Fruit fly (Drosophila melanogaster) whole organism, embryonic: ENCODE data around the gene CG31638.

Experiments
- Blimp-1 ChIP-seq: fragments of 200-800 bp; sonication (Bioruptor generic); optimal IDR thresholded peaks from 3 replicates; lab custom pipeline; 2018; ENCODE audit warnings: missing biosample characterization, missing genetic modification characterization, mild to moderate bottlenecking, moderate library complexity, missing genetic modification reagents
- CG11085 ChIP-seq: fragments of 200-800 bp; sonication (Bioruptor generic); IDR thresholded peaks from 2 replicates; pipeline ENCODE4 v1.3.6; 2022; ENCODE audit warnings: missing biosample characterization, missing genetic modification characterization
- CG12155 ChIP-seq: fragments of 200-800 bp; sonication (Bioruptor generic); optimal IDR thresholded peaks from 3 replicates; lab custom pipeline; 2016; ENCODE audit warnings: missing biosample characterization, missing genetic modification characterization
- CG13624 ChIP-seq: fragments of 200-800 bp; sonication (Bioruptor generic); optimal IDR thresholded peaks from 2 replicates; lab custom pipeline; 2016; ENCODE audit warnings: missing biosample characterization, missing genetic modification characterization
- CG13894 ChIP-seq: fragments of 200-800 bp; sonication (Bioruptor generic); optimal IDR thresholded peaks from 3 replicates; lab custom pipeline; 2018; ENCODE audit warnings: missing biosample characterization, mild to moderate bottlenecking, missing genetic modification characterization, moderate library complexity
- CG14965 ChIP-seq: fragments of 200-800 bp; sonication (Bioruptor generic); optimal IDR thresholded peaks from 2 replicates; lab custom pipeline; 2016; ENCODE audit warnings: missing biosample characterization, missing genetic modification characterization, borderline replicate concordance
- CG15696 ChIP-seq: fragments of 200-800 bp; sonication (Bioruptor generic); optimal IDR thresholded peaks from 2 replicates; lab custom pipeline; 2019; ENCODE audit warnings: missing biosample characterization, mild to moderate bottlenecking, missing genetic modification characterization, moderate library complexity
- CG16779 ChIP-seq: fragments of 200-800 bp; sonication (Bioruptor generic); IDR thresholded peaks from 2 replicates; pipeline ENCODE4 v1.3.6; 2022; ENCODE audit warnings: missing biosample characterization, missing genetic modification characterization
- CG18764 ChIP-seq: fragments of 200-800 bp; sonication (Bioruptor generic); optimal IDR thresholded peaks from 3 replicates; lab custom pipeline; 2016; ENCODE audit warnings: missing biosample characterization, missing genetic modification characterization
- CG2116 ChIP-seq: fragments of 200-800 bp; sonication (Bioruptor generic); optimal IDR thresholded peaks from 3 replicates; lab custom pipeline; 2018; ENCODE audit warnings: missing biosample characterization, mild to moderate bottlenecking, missing genetic modification characterization
- CG2202 ChIP-seq: fragments of 200-800 bp; sonication (Bioruptor generic); optimal IDR thresholded peaks from 2 replicates; lab custom pipeline; 2018; ENCODE audit warnings: missing biosample characterization, mild to moderate bottlenecking, missing genetic modification characterization
- CG30403 ChIP-seq: fragments of 200-800 bp; sonication (Bioruptor generic); optimal IDR thresholded peaks from 3 replicates; lab custom pipeline; 2016; ENCODE audit warnings: missing biosample characterization, missing genetic modification characterization
- CG4424 ChIP-seq: fragments of 200-800 bp; sonication (Bioruptor generic); optimal IDR thresholded peaks from 3 replicates; lab custom pipeline; 2016; ENCODE audit warnings: missing biosample characterization, missing genetic modification characterization
- CG4707 ChIP-seq: fragments of 200-800 bp; sonication (Bioruptor generic); optimal IDR thresholded peaks from 2 replicates; lab custom pipeline; 2018; ENCODE audit warnings: missing biosample characterization, mild to moderate bottlenecking, missing genetic modification characterization, moderate library complexity
- CG6272 ChIP-seq: fragments of 200-800 bp; sonication (Bioruptor generic); IDR thresholded peaks from 2 replicates; pipeline ENCODE4 v1.3.6; 2022; ENCODE audit warnings: missing biosample characterization, missing genetic modification characterization
- CG7556 ChIP-seq: fragments of 200-800 bp; sonication (Bioruptor generic); optimal IDR thresholded peaks from 2 replicates; lab custom pipeline; 2017; ENCODE audit warnings: missing biosample characterization, mild to moderate bottlenecking, missing genetic modification characterization
- CG9609 ChIP-seq: fragments of 200-800 bp; sonication (Bioruptor generic); optimal IDR thresholded peaks from 3 replicates; lab custom pipeline; 2016; ENCODE audit warnings: missing biosample characterization, missing genetic modification characterization
- CG9727 ChIP-seq: fragments of 200-800 bp; sonication (Bioruptor generic); optimal IDR thresholded peaks from 3 replicates; lab custom pipeline; 2017; ENCODE audit warnings: missing biosample characterization, mild to moderate bottlenecking, missing genetic modification characterization
- CG9817 ChIP-seq: fragments of 200-800 bp; sonication (Bioruptor generic); optimal IDR thresholded peaks from 2 replicates; lab custom pipeline; 2018; ENCODE audit warnings: missing biosample characterization, mild to moderate bottlenecking, missing genetic modification characterization, moderate library complexity
- CG9876 ChIP-seq: fragments of 200-800 bp; sonication (Bioruptor generic); optimal IDR thresholded peaks from 2 replicates; lab custom pipeline; 2016; ENCODE audit warnings: missing biosample characterization, missing genetic modification characterization
- D19A ChIP-seq: fragments of 200-800 bp; optimal IDR thresholded peaks from 3 replicates; lab custom pipeline; 2019; ENCODE audit warnings: missing biosample characterization, mild to moderate bottlenecking, missing genetic modification characterization, moderate library complexity
- Dip2 ChIP-seq: fragments of 200-800 bp; sonication (Bioruptor generic); IDR thresholded peaks from 2 replicates; pipeline ENCODE4 v1.3.6; 2022; ENCODE audit warnings: missing biosample characterization, missing genetic modification characterization
- Dip3 ChIP-seq: fragments of 200-800 bp; sonication (Bioruptor generic); optimal IDR thresholded peaks from 3 replicates; lab custom pipeline; 2016; ENCODE audit warnings: missing biosample characterization, missing genetic modification characterization
- E2f2 ChIP-seq: fragments of 200-800 bp; sonication (Bioruptor generic); IDR thresholded peaks from 2 replicates; pipeline ENCODE4 v1.3.6; 2022; ENCODE audit warnings: missing biosample characterization, missing genetic modification characterization
- H2.0 ChIP-seq: fragments of 200-800 bp; sonication (Bioruptor generic); IDR thresholded peaks from 2 replicates; pipeline ENCODE4 v1.3.6; 2022; ENCODE audit warnings: missing biosample characterization, missing genetic modification characterization
- HLHmδ ChIP-seq: fragments of 200-800 bp; sonication (Bioruptor generic); optimal IDR thresholded peaks from 2 replicates; lab custom pipeline; 2018; ENCODE audit warnings: missing biosample characterization, mild to moderate bottlenecking, missing genetic modification characterization, moderate library complexity
- Hsf ChIP-seq: fragments of 200-800 bp; sonication (Bioruptor generic); optimal IDR thresholded peaks from 3 replicates; lab custom pipeline; 2016; ENCODE audit warnings: missing biosample characterization, missing genetic modification characterization
- NK7.1 ChIP-seq: fragments of 200-800 bp; sonication (Bioruptor generic); optimal IDR thresholded peaks from 3 replicates; lab custom pipeline; 2016; ENCODE audit warnings: missing biosample characterization, missing genetic modification characterization
- Stat92E ChIP-seq, 3 experiments: fragments of >200 bp in 2 of 3; fragments of 200-800 bp in 1 of 3; sonication (Bioruptor generic) in 1 of 3; optimal IDR thresholded peaks; 2 replicates each; lab custom pipeline; 2017 to 2019; ENCODE audit warnings: missing biosample characterization in 3 of 3, missing genetic modification characterization in 3 of 3, mild to moderate bottlenecking in 1 of 3, moderate library complexity in 1 of 3
- Usf ChIP-seq: fragments of 200-800 bp; sonication (Bioruptor generic); optimal IDR thresholded peaks from 2 replicates; lab custom pipeline; 2017; ENCODE audit warnings: missing genotype, missing biosample characterization, missing genetic modification characterization
- YL-1 ChIP-seq: fragments of 200-800 bp; sonication (Bioruptor generic); optimal IDR thresholded peaks from 3 replicates; lab custom pipeline; 2017; ENCODE audit warnings: missing biosample characterization, mild to moderate bottlenecking, missing genetic modification characterization
- ap ChIP-seq: fragments of 200-800 bp; sonication (Bioruptor generic); IDR thresholded peaks from 2 replicates; pipeline ENCODE4 v1.3.6; 2022; ENCODE audit warnings: missing biosample characterization, missing genetic modification characterization
- ase ChIP-seq: fragments of 200-800 bp; sonication (Bioruptor generic); IDR thresholded peaks from 3 replicates; pipeline ENCODE4 v1.3.6; 2022; ENCODE audit warnings: missing biosample characterization, missing genetic modification characterization
- crol ChIP-seq: fragments of 200-800 bp; sonication (Bioruptor generic); IDR thresholded peaks from 2 replicates; pipeline ENCODE4 v1.3.6; 2022; ENCODE audit warnings: missing biosample characterization, missing genetic modification characterization
- dan ChIP-seq: fragments of 200-800 bp; sonication (Bioruptor generic); IDR thresholded peaks from 2 replicates; pipeline ENCODE4 v1.3.6; 2022; ENCODE audit warnings: missing biosample characterization, missing genetic modification characterization
- esg ChIP-seq: fragments of 200-800 bp; sonication (Bioruptor generic); conservative IDR thresholded peaks from 2 replicates; pipeline ENCODE4 v1.3.6; 2022; ENCODE audit warnings: missing biosample characterization, missing genetic modification characterization
- eve ChIP-seq, 2 experiments: fragments of >200 bp; optimal IDR thresholded peaks; 2 replicates each; lab custom pipeline; 2017; ENCODE audit warnings: missing biosample characterization in 2 of 2, missing genetic modification characterization in 2 of 2
- ftz-f1 ChIP-seq: fragments of 200-800 bp; sonication (Bioruptor generic); optimal IDR thresholded peaks from 2 replicates; lab custom pipeline; 2016; ENCODE audit warnings: missing biosample characterization, missing genetic modification characterization
- gcm ChIP-seq: fragments of 200-800 bp; sonication (Bioruptor generic); optimal IDR thresholded peaks from 2 replicates; lab custom pipeline; 2019; ENCODE audit warnings: missing biosample characterization, mild to moderate bottlenecking, missing genetic modification characterization, moderate library complexity
- grn ChIP-seq: fragments of 200-800 bp; sonication (Bioruptor generic); optimal IDR thresholded peaks from 3 replicates; lab custom pipeline; 2017; ENCODE audit warnings: missing biosample characterization, missing genetic modification characterization
- h ChIP-seq: fragments of >200 bp; optimal IDR thresholded peaks from 2 replicates; lab custom pipeline; 2017
- oc ChIP-seq: fragments of 200-800 bp; sonication (Bioruptor generic); optimal IDR thresholded peaks from 2 replicates; lab custom pipeline; 2018; ENCODE audit warnings: missing biosample characterization, mild to moderate bottlenecking, missing genetic modification characterization, moderate library complexity
- onecut ChIP-seq: fragments of 200-800 bp; sonication (Bioruptor generic); IDR thresholded peaks from 2 replicates; pipeline ENCODE4 v1.3.6; 2022; ENCODE audit warnings: missing biosample characterization, missing genetic modification characterization
- prd ChIP-seq, 3 experiments: fragments of >200 bp in 2 of 3; fragments of 200-800 bp in 1 of 3; sonication (Bioruptor generic) in 1 of 3; optimal IDR thresholded peaks in 2 of 3; IDR thresholded peaks in 1 of 3; 2 replicates in 2 of 3; 3 replicates in 1 of 3; pipeline versions ENCODE4 v1.3.6 to Lab custom; 2017 to 2022; ENCODE audit warnings: missing biosample characterization in 1 of 3, missing genetic modification characterization in 1 of 3
- ranshi ChIP-seq: fragments of 200-800 bp; sonication (Bioruptor generic); IDR thresholded peaks from 2 replicates; pipeline ENCODE4 v1.3.6; 2022; ENCODE audit warnings: missing biosample characterization, missing genetic modification characterization
- run ChIP-seq: fragments of 200-800 bp; sonication (Bioruptor generic); optimal IDR thresholded peaks from 3 replicates; lab custom pipeline; 2018; ENCODE audit warnings: missing biosample characterization, mild to moderate bottlenecking, missing genetic modification characterization
- sc ChIP-seq, 3 experiments: fragments of >200 bp in 2 of 3; fragments of 200-800 bp in 1 of 3; sonication (Bioruptor generic) in 1 of 3; optimal IDR thresholded peaks; 2 replicates in 2 of 3; 3 replicates in 1 of 3; lab custom pipeline; 2017; ENCODE audit warnings: mild to moderate bottlenecking in 1 of 3, missing biosample characterization in 1 of 3, missing genetic modification characterization in 1 of 3, missing genetic modification reagents in 1 of 3
- sd ChIP-seq: fragments of 200-800 bp; sonication (Bioruptor generic); optimal IDR thresholded peaks from 3 replicates; lab custom pipeline; 2018; ENCODE audit warnings: missing biosample characterization, mild to moderate bottlenecking, missing genetic modification characterization, moderate library complexity
- sob ChIP-seq: fragments of 200-800 bp; sonication (Bioruptor generic); IDR thresholded peaks from 2 replicates; pipeline ENCODE4 v1.3.6; 2022; ENCODE audit warnings: missing biosample characterization, missing genetic modification characterization
- sr ChIP-seq: fragments of 200-800 bp; sonication (Bioruptor generic); IDR thresholded peaks from 3 replicates; pipeline ENCODE4 v1.3.6; 2022; ENCODE audit warnings: missing biosample characterization, missing genetic modification characterization

Gene CG31638

dm6 chr2L:6502887-6503723, 12.2 kb downstream of the CG31638 start (continued):
- TF ChIP-seq Usf (GFP tag; lab: Kevin White, UChicago): no peak
- no peak for TF ChIP-seq ap (GFP tag; lab: Robert Waterston, UW)
- no peak for TF ChIP-seq run (tag; lab: Kevin White, UChicago)
- TF ChIP-seq gcm (GFP tag; lab: Kevin White, UChicago): peak; percentile 55
- TF ChIP-seq crol (GFP tag; lab: Robert Waterston, UW): no peak
- TF ChIP-seq HLHmδ (GFP tag; lab: Kevin White, UChicago): no peak
- TF ChIP-seq sr (GFP tag; lab: Robert Waterston, UW): no peak
- TF ChIP-seq sd (tag; lab: Kevin White, UChicago): no peak
- TF ChIP-seq NK7.1 (GFP tag; lab: Kevin White, UChicago): no peak
- no peak for TF ChIP-seq Hsf (GFP tag; lab: Kevin White, UChicago)
- no peak for TF ChIP-seq sc (optimal IDR thresholded peaks at IDR 0.05; lab: Kevin White, UChicago)
- no peak for TF ChIP-seq sc (GFP tag; optimal IDR thresholded peaks at IDR 0.05; lab: Kevin White, UChicago)
- no peak for TF ChIP-seq dan (GFP tag; lab: Robert Waterston, UW)
- TF ChIP-seq oc: no peak
- TF ChIP-seq sob (GFP tag; lab: Robert Waterston, UW): 0 out of 2 replicates have a peak, but pooled peaks have one; percentile 8
- TF ChIP-seq YL-1 (GFP tag; lab: Kevin White, UChicago): no peak
- no peak for TF ChIP-seq CG4424 (GFP tag; lab: Kevin White, UChicago)
- TF ChIP-seq h (lab: Kevin White, UChicago): no peak
- no peak for TF ChIP-seq CG11085 (GFP tag; lab: Robert Waterston, UW)
- no peak for TF ChIP-seq Blimp-1 (GFP tag; lab: Kevin White, UChicago)
- TF ChIP-seq D19A (tag; lab: Kevin White, UChicago): no peak
- TF ChIP-seq ftz-f1 (GFP tag; lab: Kevin White, UChicago): no peak
- no peak for TF ChIP-seq CG2202 (tag; lab: Kevin White, UChicago)
- TF ChIP-seq CG12155 (GFP tag; lab: Kevin White, UChicago): no peak
- TF ChIP-seq CG7556 (GFP tag; lab: Kevin White, UChicago): no peak
- TF ChIP-seq ase (GFP tag; lab: Robert Waterston, UW): no peak
- no peak for TF ChIP-seq CG4707 (GFP tag; lab: Kevin White, UChicago)
- peak; percentile 75 for TF ChIP-seq CG13894 (tag; lab: Kevin White, UChicago)
- no peak for TF ChIP-seq CG9817 (tag; lab: Kevin White, UChicago)
- TF ChIP-seq CG30403 (GFP tag; lab: Kevin White, UChicago): no peak
- no peak for TF ChIP-seq CG9609 (GFP tag; lab: Kevin White, UChicago)
- no peak for TF ChIP-seq CG9727 (GFP tag; lab: Kevin White, UChicago)
- no peak for TF ChIP-seq CG14965 (GFP tag; lab: Kevin White, UChicago)
- TF ChIP-seq CG18764 (GFP tag; lab: Kevin White, UChicago): no peak
- no peak for TF ChIP-seq E2f2
- no peak for TF ChIP-seq prd (optimal IDR thresholded peaks at IDR 0.05; lab: Kevin White, UChicago)
- no peak for TF ChIP-seq prd (GFP tag; IDR thresholded peaks at IDR 0.05; lab: Robert Waterston, UW)
- no peak for TF ChIP-seq H2.0
- TF ChIP-seq grn (GFP tag; lab: Kevin White, UChicago): no peak
- no peak for TF ChIP-seq esg (GFP tag; lab: Robert Waterston, UW)
- TF ChIP-seq onecut: no peak
- no peak for TF ChIP-seq Dip2 (GFP tag; lab: Robert Waterston, UW)
- TF ChIP-seq Stat92E (GFP tag; optimal IDR thresholded peaks at IDR 0.05; lab: Kevin White, UChicago): peak in 1 of 3 experiments; percentile 71
- TF ChIP-seq CG9876 (GFP tag; lab: Kevin White, UChicago): no peak
- no peak for TF ChIP-seq CG15696
- TF ChIP-seq Dip3: no peak
- TF ChIP-seq CG13624 (GFP tag; lab: Kevin White, UChicago): no peak
- TF ChIP-seq CG6272: no peak
- no peak for TF ChIP-seq eve (GFP tag; optimal IDR thresholded peaks at IDR 0.05; lab: Kevin White, UChicago)
- TF ChIP-seq CG2116 (GFP tag; lab: Kevin White, UChicago): no peak
- no peak for TF ChIP-seq CG16779
- no peak for TF ChIP-seq ranshi (GFP tag; lab: Robert Waterston, UW)
